Fruit fly (Drosophila melanogaster) whole organism, embryonic: Measurements from ENCODE around the gene CG3517.

Experiments
- CG10267 ChIP-seq: fragments of 200-800 bp; sonication (Bioruptor generic); optimal IDR thresholded peaks from 2 replicates; lab custom pipeline; 2018; ENCODE audit warnings: missing biosample characterization, mild to moderate bottlenecking, missing genetic modification characterization, moderate library complexity
- CG10431 ChIP-seq: fragments of 200-800 bp; sonication (Bioruptor generic); optimal IDR thresholded peaks from 3 replicates; lab custom pipeline; 2018; ENCODE audit warnings: missing biosample characterization, mild to moderate bottlenecking, missing genetic modification characterization
- CG10979 ChIP-seq: fragments of 200-800 bp; sonication (Bioruptor generic); optimal IDR thresholded peaks from 2 replicates; lab custom pipeline; 2018; ENCODE audit warnings: missing biosample characterization, mild to moderate bottlenecking, missing genetic modification characterization, moderate library complexity
- CG12104 ChIP-seq: fragments of 200-800 bp; sonication (Bioruptor generic); optimal IDR thresholded peaks from 3 replicates; lab custom pipeline; 2016; ENCODE audit warnings: missing biosample characterization, missing genetic modification characterization
- CG12155 ChIP-seq: fragments of 200-800 bp; sonication (Bioruptor generic); optimal IDR thresholded peaks from 3 replicates; lab custom pipeline; 2016; ENCODE audit warnings: missing biosample characterization, missing genetic modification characterization
- CG14050 ChIP-seq: fragments of 200-800 bp; sonication (Bioruptor generic); IDR thresholded peaks from 3 replicates; pipeline ENCODE4 v1.3.6; 2022; ENCODE audit warnings: missing biosample characterization, missing genetic modification characterization
- CG15601 ChIP-seq: fragments of 200-800 bp; sonication (Bioruptor generic); optimal IDR thresholded peaks from 3 replicates; lab custom pipeline; 2019; ENCODE audit warnings: missing biosample characterization, mild to moderate bottlenecking, missing genetic modification characterization, moderate library complexity
- CG16813 ChIP-seq: fragments of 200-800 bp; sonication (Bioruptor generic); IDR thresholded peaks from 3 replicates; pipeline ENCODE4 v1.3.6; 2022; ENCODE audit warnings: missing biosample characterization, missing genetic modification characterization; ENCODE audit not compliant: partially characterized antibody
- CG17612 ChIP-seq: fragments of 200-800 bp; sonication (Bioruptor generic); IDR thresholded peaks from 2 replicates; pipeline ENCODE4 v1.3.6; 2022; ENCODE audit warnings: missing biosample characterization, missing genetic modification characterization
- CG3065 ChIP-seq: fragments of 200-800 bp; sonication (Bioruptor generic); optimal IDR thresholded peaks from 2 replicates; lab custom pipeline; 2016; ENCODE audit warnings: missing biosample characterization, missing genetic modification characterization
- CG3163 ChIP-seq: fragments of 200-800 bp; sonication (Bioruptor generic); optimal IDR thresholded peaks from 3 replicates; lab custom pipeline; 2016; ENCODE audit warnings: missing biosample characterization, missing genetic modification characterization
- CG32772 ChIP-seq: fragments of 200-800 bp; sonication (Bioruptor generic); IDR thresholded peaks from 2 replicates; pipeline ENCODE4 v1.3.6; 2022; ENCODE audit warnings: missing biosample characterization, missing genetic modification characterization
- CG34224 ChIP-seq: fragments of 200-800 bp; sonication (Bioruptor generic); IDR thresholded peaks from 3 replicates; pipeline ENCODE4 v1.3.6; 2022; ENCODE audit warnings: missing biosample characterization, missing genetic modification characterization; ENCODE audit not compliant: partially characterized antibody
- CG4328 ChIP-seq: fragments of 200-800 bp; sonication (Bioruptor generic); optimal IDR thresholded peaks from 3 replicates; lab custom pipeline; 2017; ENCODE audit warnings: missing biosample characterization, missing genetic modification reagents, missing genetic modification characterization
- CG6272 ChIP-seq: fragments of 200-800 bp; sonication (Bioruptor generic); IDR thresholded peaks from 2 replicates; pipeline ENCODE4 v1.3.6; 2022; ENCODE audit warnings: missing biosample characterization, missing genetic modification characterization
- CG7745 ChIP-seq: fragments of 200-800 bp; sonication (Bioruptor generic); optimal IDR thresholded peaks from 2 replicates; lab custom pipeline; 2018; ENCODE audit warnings: missing biosample characterization, mild to moderate bottlenecking, missing genetic modification characterization, moderate library complexity
- CG7839 ChIP-seq: fragments of 200-800 bp; sonication (Bioruptor generic); optimal IDR thresholded peaks from 3 replicates; lab custom pipeline; 2018; ENCODE audit warnings: missing biosample characterization, mild to moderate bottlenecking, missing genetic modification characterization, moderate library complexity
- CTCF ChIP-seq: fragments of 200-800 bp; sonication (Bioruptor generic); optimal IDR thresholded peaks from 2 replicates; lab custom pipeline; 2017; ENCODE audit warnings: missing biosample characterization, mild to moderate bottlenecking, missing genetic modification characterization, moderate library complexity
- CkIIα-i1 ChIP-seq: fragments of 200-800 bp; sonication (Bioruptor generic); IDR thresholded peaks from 2 replicates; pipeline ENCODE4 v1.3.6; 2022; ENCODE audit warnings: missing biosample characterization, missing genetic modification characterization
- D19A ChIP-seq: fragments of 200-800 bp; optimal IDR thresholded peaks from 3 replicates; lab custom pipeline; 2019; ENCODE audit warnings: missing biosample characterization, mild to moderate bottlenecking, missing genetic modification characterization, moderate library complexity
- Dip2 ChIP-seq: fragments of 200-800 bp; sonication (Bioruptor generic); IDR thresholded peaks from 2 replicates; pipeline ENCODE4 v1.3.6; 2022; ENCODE audit warnings: missing biosample characterization, missing genetic modification characterization
- Doc2 ChIP-seq: fragments of 200-800 bp; sonication (Bioruptor generic); IDR thresholded peaks from 2 replicates; pipeline ENCODE4 v1.3.6; 2022; ENCODE audit warnings: missing biosample characterization, missing genetic modification characterization
- E2f2 ChIP-seq: fragments of 200-800 bp; sonication (Bioruptor generic); IDR thresholded peaks from 2 replicates; pipeline ENCODE4 v1.3.6; 2022; ENCODE audit warnings: missing biosample characterization, missing genetic modification characterization
- ERR ChIP-seq: fragments of 200-800 bp; sonication (Bioruptor generic); optimal IDR thresholded peaks from 2 replicates; lab custom pipeline; 2016; ENCODE audit warnings: missing biosample characterization, missing genetic modification characterization
- GATAe ChIP-seq: fragments of 200-800 bp; sonication (Bioruptor generic); conservative IDR thresholded peaks from 2 replicates; pipeline ENCODE4 v1.3.6; 2022; ENCODE audit warnings: missing biosample characterization, missing genetic modification characterization
- HLH3B ChIP-seq: fragments of 200-800 bp; sonication (Bioruptor generic); IDR thresholded peaks from 2 replicates; pipeline ENCODE4 v1.3.6; 2022; ENCODE audit warnings: missing biosample characterization, missing genetic modification characterization
- Hand ChIP-seq: fragments of 200-800 bp; sonication (Bioruptor generic); optimal IDR thresholded peaks from 2 replicates; lab custom pipeline; 2017; ENCODE audit warnings: mild to moderate bottlenecking, missing biosample characterization, missing genetic modification reagents, missing genetic modification characterization
- Hmr ChIP-seq: fragments of 200-800 bp; sonication (Bioruptor generic); optimal IDR thresholded peaks from 3 replicates; lab custom pipeline; 2017; ENCODE audit warnings: mild to moderate bottlenecking, missing biosample characterization, missing genetic modification reagents, missing genetic modification characterization
- Hr51 ChIP-seq, 2 experiments: fragments of 200-800 bp; sonication (Bioruptor generic); optimal IDR thresholded peaks; 2 replicates in 1 of 2; 3 replicates in 1 of 2; lab custom pipeline; 2016 to 2018; ENCODE audit warnings: missing biosample characterization in 2 of 2, missing genetic modification characterization in 2 of 2, mild to moderate bottlenecking in 1 of 2, moderate library complexity in 1 of 2
- Mad ChIP-seq: fragments of 200-800 bp; sonication (Bioruptor generic); optimal IDR thresholded peaks from 2 replicates; lab custom pipeline; 2016; ENCODE audit warnings: missing biosample characterization, missing genetic modification characterization
- Usf ChIP-seq: fragments of 200-800 bp; sonication (Bioruptor generic); optimal IDR thresholded peaks from 2 replicates; lab custom pipeline; 2017; ENCODE audit warnings: missing genotype, missing biosample characterization, missing genetic modification characterization
- YL-1 ChIP-seq: fragments of 200-800 bp; sonication (Bioruptor generic); optimal IDR thresholded peaks from 3 replicates; lab custom pipeline; 2017; ENCODE audit warnings: missing biosample characterization, mild to moderate bottlenecking, missing genetic modification characterization
- abd-A ChIP-seq: fragments of 200-800 bp; sonication (Bioruptor generic); optimal IDR thresholded peaks from 3 replicates; lab custom pipeline; 2019; ENCODE audit warnings: missing biosample characterization, mild to moderate bottlenecking, missing genetic modification characterization, moderate library complexity
- btn ChIP-seq: fragments of 200-800 bp; sonication (Bioruptor generic); optimal IDR thresholded peaks from 2 replicates; lab custom pipeline; 2016; ENCODE audit warnings: missing biosample characterization, missing genetic modification characterization
- cas ChIP-seq: fragments of 200-800 bp; sonication (Bioruptor generic); IDR thresholded peaks from 2 replicates; pipeline ENCODE4 v1.3.6; 2022; ENCODE audit warnings: missing biosample characterization, missing genetic modification characterization
- cwo ChIP-seq: fragments of 200-800 bp; sonication (Bioruptor generic); optimal IDR thresholded peaks from 3 replicates; lab custom pipeline; 2017; ENCODE audit warnings: missing biosample characterization, missing genetic modification characterization, mild to moderate bottlenecking, moderate library complexity, missing genetic modification reagents
- en ChIP-seq: fragments of 200-800 bp; sonication (Bioruptor generic); optimal IDR thresholded peaks from 2 replicates; lab custom pipeline; 2016; ENCODE audit warnings: missing biosample characterization, missing genetic modification characterization
- fd3F ChIP-seq: fragments of 200-800 bp; sonication (Bioruptor generic); optimal IDR thresholded peaks from 2 replicates; lab custom pipeline; 2018; ENCODE audit warnings: missing biosample characterization, mild to moderate bottlenecking, missing genetic modification characterization, moderate library complexity
- fd96Cb ChIP-seq: fragments of 200-800 bp; sonication (Bioruptor generic); optimal IDR thresholded peaks from 2 replicates; lab custom pipeline; 2018; ENCODE audit warnings: missing biosample characterization, mild to moderate bottlenecking, missing genetic modification characterization, moderate library complexity
- gfzf ChIP-seq: fragments of 200-800 bp; sonication (Bioruptor generic); optimal IDR thresholded peaks from 2 replicates; lab custom pipeline; 2016; ENCODE audit warnings: missing biosample characterization, mild to moderate bottlenecking, missing genetic modification characterization, moderate library complexity
- grau ChIP-seq: fragments of 200-800 bp; optimal IDR thresholded peaks from 3 replicates; lab custom pipeline; 2019; ENCODE audit warnings: missing biosample characterization, mild to moderate bottlenecking, missing genetic modification characterization, moderate library complexity
- lilli ChIP-seq: fragments of 200-800 bp; sonication (Bioruptor generic); optimal IDR thresholded peaks from 3 replicates; lab custom pipeline; 2016; ENCODE audit warnings: missing biosample characterization, missing genetic modification characterization
- mam ChIP-seq: fragments of 200-800 bp; sonication (Bioruptor generic); optimal IDR thresholded peaks from 3 replicates; lab custom pipeline; 2016; ENCODE audit warnings: missing biosample characterization, missing genetic modification characterization
- pfk ChIP-seq: fragments of 200-800 bp; sonication (Bioruptor generic); optimal IDR thresholded peaks from 2 replicates; lab custom pipeline; 2018; ENCODE audit warnings: missing biosample characterization, mild to moderate bottlenecking, missing genetic modification characterization, moderate library complexity
- prd ChIP-seq, 3 experiments: fragments of >200 bp in 2 of 3; fragments of 200-800 bp in 1 of 3; sonication (Bioruptor generic) in 1 of 3; optimal IDR thresholded peaks in 2 of 3; IDR thresholded peaks in 1 of 3; 2 replicates in 2 of 3; 3 replicates in 1 of 3; pipeline versions ENCODE4 v1.3.6 to Lab custom; 2017 to 2022; ENCODE audit warnings: missing biosample characterization in 1 of 3, missing genetic modification characterization in 1 of 3
- sens-2 ChIP-seq: fragments of 200-800 bp; sonication (Bioruptor generic); IDR thresholded peaks from 2 replicates; pipeline ENCODE4 v1.3.6; 2022; ENCODE audit warnings: missing biosample characterization, missing genetic modification characterization
- seq ChIP-seq: fragments of 200-800 bp; sonication (Bioruptor generic); IDR thresholded peaks from 2 replicates; pipeline ENCODE4 v1.3.6; 2022; ENCODE audit warnings: missing biosample characterization, missing genetic modification characterization
- tio ChIP-seq: fragments of 200-800 bp; sonication (Bioruptor generic); optimal IDR thresholded peaks from 2 replicates; lab custom pipeline; 2017; ENCODE audit warnings: missing biosample characterization, missing genetic modification characterization, inconsistent platforms
- tll ChIP-seq, 2 experiments: fragments of 200-800 bp in 1 of 2; fragments of >200 bp in 1 of 2; sonication (Bioruptor generic) in 1 of 2; optimal IDR thresholded peaks; 2 replicates each; lab custom pipeline; 2017 to 2019; ENCODE audit warnings: missing biosample characterization in 2 of 2, missing genetic modification characterization in 2 of 2, mild to moderate bottlenecking in 1 of 2, moderate library complexity in 1 of 2
- wdn ChIP-seq: fragments of 200-800 bp; sonication (Bioruptor generic); IDR thresholded peaks from 2 replicates; pipeline ENCODE4 v1.3.6; 2022; ENCODE audit warnings: missing biosample characterization, missing genetic modification characterization

The CG3517 gene

DNA sequence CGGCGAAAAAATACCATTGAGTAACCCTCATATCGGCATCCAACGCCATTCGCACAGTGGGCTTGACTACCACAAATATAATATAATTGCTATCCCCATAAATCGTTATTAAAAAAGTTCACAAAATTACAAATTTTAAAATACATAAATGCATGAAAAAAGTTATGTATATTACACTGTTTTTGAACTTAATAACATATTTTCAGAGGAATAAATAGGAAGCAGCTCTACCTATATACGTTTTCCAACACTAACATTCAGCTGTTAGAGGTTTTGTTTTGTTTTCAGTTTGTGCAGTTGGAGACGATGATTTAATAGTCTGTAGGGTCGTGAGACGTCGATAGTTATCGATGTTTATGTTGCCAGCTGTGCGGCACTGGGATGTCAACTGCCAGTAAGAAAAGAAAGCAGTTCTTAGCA, 21.9 kb downstream of the CG3517 start, which contains the start of the genes Ino80 and Aptx (continued):
- TF ChIP-seq CG16813 (GFP tag; lab: Robert Waterston, UW) (peak; percentile 97), tio (GFP tag; lab: Kevin White, UChicago) (peak; percentile 95), CG6272 (peak; percentile 95), gfzf (peak; percentile 77), ERR (GFP tag; lab: Kevin White, UChicago) (peak; percentile 74), lilli (GFP tag; lab: Kevin White, UChicago) (peak; percentile 97), Usf (GFP tag; lab: Kevin White, UChicago) (peak; percentile 92), YL-1 (GFP tag; lab: Kevin White, UChicago) (peak; percentile 78), CG14050 (peak; percentile 91), Mad (GFP tag; lab: Kevin White, UChicago) (peak; percentile 94), Hr51 (GFP tag; optimal IDR thresholded peaks at IDR 0.05; lab: Kevin White, UChicago) (peak; percentile 93 to 95), en (peak; percentile 74), tll (GFP tag; optimal IDR thresholded peaks at IDR 0.05; lab: Kevin White, UChicago) (peak; percentile 41 to 61), CG10431 (GFP tag; lab: Kevin White, UChicago) (no peak), abd-A (tag; lab: Kevin White, UChicago) (no peak), mam (GFP tag; lab: Kevin White, UChicago) (peak; percentile 91), fd3F (peak; percentile 89), D19A (tag; lab: Kevin White, UChicago) (peak; percentile 83), Hmr (GFP tag; lab: Kevin White, UChicago) (peak; percentile 94), CG10979 (tag; lab: Kevin White, UChicago) (peak; percentile 92), CG7745 (tag; lab: Kevin White, UChicago) (no peak), pfk (peak; percentile 12), CG7839 (tag; lab: Kevin White, UChicago) (peak; percentile 94), E2f2 (peak; percentile 73), seq (peak; percentile 91), CG34224 (peak; percentile 86), cwo (GFP tag; lab: Kevin White, UChicago) (peak; percentile 78), CG3163 (peak; percentile 80), Hand (peak; percentile 71), CkIIα-i1 (0 out of 2 replicates have a peak, but pooled peaks have one; percentile 42), cas (GFP tag; lab: Robert Waterston, UW) (peak; percentile 86), CG3065 (peak; percentile 91), CG12104 (peak; percentile 84), wdn (GFP tag; lab: Robert Waterston, UW) (peak; percentile 89), CG17612 (GFP tag; lab: Robert Waterston, UW) (peak; percentile 75), Dip2 (peak; percentile 49), CG12155 (GFP tag; lab: Kevin White, UChicago) (peak; percentile 96), sens-2 (GFP tag; lab: Robert Waterston, UW) (peak; percentile 83), btn (GFP tag; lab: Kevin White, UChicago) (peak; percentile 62), grau (tag; lab: Kevin White, UChicago) (peak; percentile 93), Doc2 (GFP tag; lab: Robert Waterston, UW) (peak; percentile 74; the same call in 1 of the 2 replicates), CG32772 (GFP tag; lab: Robert Waterston, UW) (peak; percentile 95), GATAe (GFP tag; lab: Robert Waterston, UW) (peak; percentile 76; the same call in 1 of the 2 replicates), CTCF (GFP tag; lab: Kevin White, UChicago) (peak; percentile 58), HLH3B (GFP tag; lab: Robert Waterston, UW) (peak; percentile 94), fd96Cb (peak; percentile 93), CG4328 (GFP tag; lab: Kevin White, UChicago) (peak; percentile 84), CG15601 (tag; lab: Kevin White, UChicago) (peak; percentile 86), prd (optimal IDR thresholded peaks at IDR 0.05; lab: Kevin White, UChicago) (no peak), prd (GFP tag; IDR thresholded peaks at IDR 0.05; lab: Robert Waterston, UW) (peak; percentile 96), CG10267 (tag; lab: Kevin White, UChicago) (peak; percentile 99)
